Fruit fly (Drosophila melanogaster) whole organism, pupa: Measurements from ENCODE around the gene Naa80.
A peak's percentile ranks its signal among the peaks of the same experiment; 100 is the strongest.

Source experiments
- CG10348 ChIP-seq: fragments of 200-800 bp; sonication (Bioruptor generic); IDR thresholded peaks from 2 replicates; pipeline ENCODE4 v1.3.6; 2022; ENCODE audit warnings: missing biosample characterization, missing genetic modification characterization
- CG12605 ChIP-seq: fragments of 200-800 bp; sonication (Bioruptor generic); IDR thresholded peaks from 2 replicates; pipeline ENCODE4 v1.3.6; 2022; ENCODE audit warnings: missing biosample characterization, missing genetic modification characterization
- CG13204 ChIP-seq: fragments of 200-800 bp; sonication (Bioruptor generic); optimal IDR thresholded peaks from 2 replicates; lab custom pipeline; 2018; ENCODE audit warnings: missing biosample characterization, mild to moderate bottlenecking, missing genetic modification characterization, moderate library complexity
- CG14655 ChIP-seq: fragments of 200-800 bp; sonication (Bioruptor generic); optimal IDR thresholded peaks from 3 replicates; lab custom pipeline; 2017; ENCODE audit warnings: mild to moderate bottlenecking, missing biosample characterization, missing genetic modification reagents, missing genetic modification characterization
- CG15710 ChIP-seq: fragments of 200-800 bp; sonication (Bioruptor generic); optimal IDR thresholded peaks from 2 replicates; lab custom pipeline; 2018; ENCODE audit warnings: missing biosample characterization, mild to moderate bottlenecking, missing genetic modification characterization, moderate library complexity
- CG17806 ChIP-seq: fragments of 200-800 bp; sonication (Bioruptor generic); optimal IDR thresholded peaks from 2 replicates; lab custom pipeline; 2018; ENCODE audit warnings: missing biosample characterization, mild to moderate bottlenecking, missing genetic modification characterization, moderate library complexity
- CG32121 ChIP-seq: fragments of 200-800 bp; sonication (Bioruptor generic); IDR thresholded peaks from 2 replicates; pipeline ENCODE4 v1.3.6; 2022; ENCODE audit warnings: missing biosample characterization, missing genetic modification characterization
- CG34367 ChIP-seq: fragments of 200-800 bp; sonication (Bioruptor generic); optimal IDR thresholded peaks from 2 replicates; lab custom pipeline; 2018; ENCODE audit warnings: missing biosample characterization, mild to moderate bottlenecking, missing genetic modification characterization
- CG4496 ChIP-seq: fragments of 200-800 bp; sonication (Bioruptor generic); IDR thresholded peaks from 3 replicates; pipeline ENCODE4 v1.3.6; 2022; ENCODE audit warnings: missing biosample characterization, missing genetic modification characterization
- CG8159 ChIP-seq: fragments of 200-800 bp; sonication (Bioruptor generic); optimal IDR thresholded peaks from 3 replicates; lab custom pipeline; 2018; ENCODE audit warnings: missing biosample characterization, mild to moderate bottlenecking, missing genetic modification characterization, moderate library complexity
- CG8301 ChIP-seq: fragments of 200-800 bp; sonication (Bioruptor generic); optimal IDR thresholded peaks from 2 replicates; lab custom pipeline; 2018; ENCODE audit warnings: missing biosample characterization, mild to moderate bottlenecking, missing genetic modification characterization
- CG9948 ChIP-seq: fragments of 200-800 bp; sonication (Bioruptor generic); optimal IDR thresholded peaks from 2 replicates; lab custom pipeline; 2018; ENCODE audit warnings: missing biosample characterization, mild to moderate bottlenecking, missing genetic modification characterization, moderate library complexity
- D1 ChIP-seq: fragments of 200-800 bp; sonication (Bioruptor generic); optimal IDR thresholded peaks from 2 replicates; lab custom pipeline; 2018; ENCODE audit warnings: missing biosample characterization, mild to moderate bottlenecking, missing genetic modification characterization, moderate library complexity
- EcR ChIP-seq: fragments of 200-800 bp; sonication (Bioruptor generic); optimal IDR thresholded peaks from 3 replicates; lab custom pipeline; 2019; ENCODE audit warnings: missing biosample characterization, missing genetic modification characterization, mild to moderate bottlenecking, moderate library complexity, missing genetic modification reagents
- Ets98B ChIP-seq: fragments of 200-800 bp; sonication (Bioruptor generic); IDR thresholded peaks from 2 replicates; pipeline ENCODE4 v1.3.6; 2022; ENCODE audit warnings: missing biosample characterization, missing genetic modification characterization
- Pif1A ChIP-seq: fragments of 200-800 bp; sonication (Bioruptor generic); optimal IDR thresholded peaks from 3 replicates; lab custom pipeline; 2016; ENCODE audit warnings: missing biosample characterization, missing genetic modification characterization
- Pif1B ChIP-seq: fragments of 200-800 bp; sonication (Bioruptor generic); optimal IDR thresholded peaks from 3 replicates; lab custom pipeline; 2016; ENCODE audit warnings: missing biosample characterization, missing genetic modification characterization
- Snoo ChIP-seq: fragments of 200-800 bp; sonication (Bioruptor generic); optimal IDR thresholded peaks from 3 replicates; lab custom pipeline; 2017; ENCODE audit warnings: missing biosample characterization, mild to moderate bottlenecking, missing genetic modification characterization, inconsistent platforms
- fd96Ca ChIP-seq: fragments of 200-800 bp; sonication (Bioruptor generic); IDR thresholded peaks from 3 replicates; pipeline ENCODE4 v1.3.6; 2022; ENCODE audit warnings: missing biosample characterization, missing genetic modification characterization
- gl ChIP-seq: fragments of 200-800 bp; sonication (Bioruptor generic); optimal IDR thresholded peaks from 2 replicates; lab custom pipeline; 2018; ENCODE audit warnings: missing biosample characterization, mild to moderate bottlenecking, missing genetic modification characterization
- rn ChIP-seq: fragments of 200-800 bp; sonication (Bioruptor generic); IDR thresholded peaks from 2 replicates; pipeline ENCODE4 v1.3.6; 2022; ENCODE audit warnings: missing biosample characterization, missing genetic modification characterization

Naa80 gene

DNA sequence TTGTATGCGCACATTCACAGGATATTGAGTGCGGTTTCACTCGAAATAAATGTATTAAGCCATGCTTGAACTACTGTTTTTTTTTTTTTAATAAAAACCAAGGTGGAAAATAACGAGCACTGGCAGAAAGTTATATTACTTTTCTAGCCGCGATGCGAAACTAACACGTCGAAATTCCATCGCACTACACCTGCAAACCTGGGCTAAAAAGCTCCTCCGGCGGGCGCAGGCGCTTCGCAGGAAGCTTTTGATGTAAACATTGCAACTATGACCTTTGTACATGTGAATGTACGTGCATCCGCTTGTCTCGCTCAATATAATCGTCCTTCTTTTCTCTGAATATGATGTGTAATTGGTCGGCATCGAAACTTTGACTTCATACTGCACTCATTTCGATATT lies 27.8 kb upstream of the Naa80 start, which contains the start of gene side-VII:
side-VII (minus strand) TSS at position 187 of the 400 bp plus-strand sequence.
- TF ChIP-seq CG10348 (GFP tag; lab: Robert Waterston, UW): no peak
- no peak for TF ChIP-seq CG12605 (GFP tag; lab: Robert Waterston, UW)
- TF ChIP-seq EcR (GFP tag; lab: Kevin White, UChicago): no peak
- no peak for TF ChIP-seq rn (GFP tag; lab: Robert Waterston, UW)
- no peak for TF ChIP-seq CG14655
- no peak for TF ChIP-seq CG34367
- no peak for TF ChIP-seq CG15710 (tag; lab: Kevin White, UChicago)
- no peak for TF ChIP-seq CG17806 (tag; lab: Kevin White, UChicago)
- no peak for TF ChIP-seq CG9948 (tag; lab: Kevin White, UChicago)
- no peak for TF ChIP-seq CG8159
- TF ChIP-seq Pif1B: no peak
- TF ChIP-seq CG8301: no peak
- no peak for TF ChIP-seq CG4496 (GFP tag; lab: Robert Waterston, UW)
- TF ChIP-seq D1 (tag; lab: Kevin White, UChicago): no peak
- TF ChIP-seq CG13204 (GFP tag; lab: Kevin White, UChicago): no peak
- no peak for TF ChIP-seq CG32121 (GFP tag; lab: Robert Waterston, UW)
- TF ChIP-seq fd96Ca (GFP tag; lab: Robert Waterston, UW): no peak

DNA sequence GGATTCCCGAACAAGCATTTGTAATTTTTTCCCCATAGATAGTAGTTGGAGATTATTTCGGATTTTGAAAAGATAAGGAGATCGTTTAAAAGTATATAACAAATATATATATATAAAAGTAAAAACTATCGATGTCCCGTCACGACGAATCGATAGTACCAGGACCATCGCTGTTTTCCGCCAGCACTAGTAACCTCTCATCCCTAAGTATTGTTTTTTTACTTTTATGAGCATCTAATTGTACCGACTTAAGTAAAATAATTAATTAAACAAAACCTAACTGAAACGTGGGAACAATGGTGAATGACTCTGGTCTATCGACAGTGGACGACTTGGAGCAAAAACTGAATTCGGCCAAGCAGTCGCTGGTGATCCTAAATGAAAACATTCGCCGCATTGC lies 26.9 kb upstream of the Naa80 start, which contains the start of gene Pnn:
Pnn (plus strand) TSS at position 187 of the 400 bp plus-strand sequence.
- TF ChIP-seq rn (GFP tag; lab: Robert Waterston, UW) (no peak), CG32121 (GFP tag; lab: Robert Waterston, UW) (no peak), CG10348 (GFP tag; lab: Robert Waterston, UW) (no peak), CG14655 (no peak), CG8301 (no peak)

DNA sequence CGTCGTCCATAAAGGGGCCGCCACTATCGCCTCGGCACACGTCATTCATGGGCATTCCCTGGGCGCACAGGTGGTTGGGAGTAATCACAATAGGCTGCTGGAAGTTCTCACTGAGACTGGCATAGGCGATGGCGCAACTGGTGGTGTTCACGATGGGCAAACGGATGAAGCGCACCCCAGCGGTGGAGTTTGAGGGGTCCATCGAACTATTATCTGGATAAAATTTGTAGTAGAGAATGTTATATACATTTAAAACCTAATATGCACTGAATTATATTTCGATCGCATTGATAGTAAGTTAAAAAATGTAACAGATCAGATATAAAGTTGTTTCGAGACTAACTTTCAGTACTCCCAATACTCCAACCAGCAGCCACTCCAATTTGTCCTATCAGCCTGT lies 24.4 kb upstream of the Naa80 start, which contains the start of gene CG31415:
CG31415 (plus strand) TSS at position 301 of the 400 bp plus-strand sequence.
- no peak for TF ChIP-seq rn (GFP tag; lab: Robert Waterston, UW)
- no peak for TF ChIP-seq Pif1A (GFP tag; lab: Kevin White, UChicago)
- TF ChIP-seq CG15710 (tag; lab: Kevin White, UChicago): no peak
- TF ChIP-seq gl: no peak
- no peak for TF ChIP-seq CG10348 (GFP tag; lab: Robert Waterston, UW)
- TF ChIP-seq CG13204 (GFP tag; lab: Kevin White, UChicago): no peak
- TF ChIP-seq D1 (tag; lab: Kevin White, UChicago): no peak
- no peak for TF ChIP-seq CG12605 (GFP tag; lab: Robert Waterston, UW)
- no peak for TF ChIP-seq CG14655
- TF ChIP-seq CG9948 (tag; lab: Kevin White, UChicago): no peak
- no peak for TF ChIP-seq Pif1B
- TF ChIP-seq EcR (GFP tag; lab: Kevin White, UChicago): no peak
- TF ChIP-seq fd96Ca (GFP tag; lab: Robert Waterston, UW): no peak
- no peak for TF ChIP-seq CG8159
- no peak for TF ChIP-seq Ets98B (GFP tag; lab: Robert Waterston, UW)
- TF ChIP-seq Snoo (tag; lab: Kevin White, UChicago): no peak
- TF ChIP-seq CG8301: no peak
- TF ChIP-seq CG17806 (tag; lab: Kevin White, UChicago): no peak
- TF ChIP-seq CG4496 (GFP tag; lab: Robert Waterston, UW): no peak
- TF ChIP-seq CG32121 (GFP tag; lab: Robert Waterston, UW): no peak

DNA sequence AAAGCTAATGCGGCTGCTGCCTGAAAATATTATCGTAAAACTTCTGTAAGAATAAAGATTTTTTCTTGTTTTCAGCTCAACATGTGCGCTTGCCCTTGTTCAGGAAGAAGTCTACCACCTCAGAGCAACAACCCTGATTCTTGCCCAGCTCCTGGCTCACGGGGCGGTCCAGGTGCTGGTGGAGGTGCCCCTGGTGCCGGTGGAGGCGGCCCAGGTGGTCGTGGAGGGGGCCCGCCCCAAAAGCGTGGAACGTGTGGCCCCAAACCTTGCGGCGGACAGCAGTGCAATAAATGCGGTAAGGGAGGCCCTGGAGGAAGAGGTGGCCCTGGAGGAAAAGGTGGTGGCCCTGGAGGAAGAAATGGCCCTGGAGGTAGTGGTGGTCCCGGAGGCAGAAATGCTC lies 23.6 kb upstream of the Naa80 start:
- TF ChIP-seq gl: no peak
- no peak for TF ChIP-seq CG12605 (GFP tag; lab: Robert Waterston, UW)
- no peak for TF ChIP-seq CG9948 (tag; lab: Kevin White, UChicago)
- TF ChIP-seq CG17806 (tag; lab: Kevin White, UChicago): no peak
- no peak for TF ChIP-seq CG8301
- TF ChIP-seq rn (GFP tag; lab: Robert Waterston, UW): no peak

DNA sequence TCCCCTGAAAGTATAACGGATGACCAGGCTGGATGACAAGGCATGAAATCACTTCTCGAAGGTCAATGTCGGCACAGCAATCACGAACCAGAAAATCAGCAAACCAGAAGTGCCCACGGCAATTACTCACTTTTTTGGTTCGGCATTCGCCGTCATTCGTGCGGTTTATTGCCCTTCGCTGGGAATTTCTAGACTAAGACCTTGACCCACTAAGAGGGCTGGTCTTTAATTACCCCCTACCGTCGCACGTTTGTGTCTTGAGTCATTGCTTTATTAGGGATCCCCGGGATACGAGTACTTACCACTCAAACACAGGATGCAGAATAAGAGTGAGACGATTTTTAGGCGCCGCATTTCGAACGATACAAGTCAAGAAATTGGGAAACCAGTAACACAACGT lies 22.2 kb upstream of the Naa80 start:
- TF ChIP-seq EcR (GFP tag; lab: Kevin White, UChicago) (peak; percentile 76), CG14655 (no peak)

DNA sequence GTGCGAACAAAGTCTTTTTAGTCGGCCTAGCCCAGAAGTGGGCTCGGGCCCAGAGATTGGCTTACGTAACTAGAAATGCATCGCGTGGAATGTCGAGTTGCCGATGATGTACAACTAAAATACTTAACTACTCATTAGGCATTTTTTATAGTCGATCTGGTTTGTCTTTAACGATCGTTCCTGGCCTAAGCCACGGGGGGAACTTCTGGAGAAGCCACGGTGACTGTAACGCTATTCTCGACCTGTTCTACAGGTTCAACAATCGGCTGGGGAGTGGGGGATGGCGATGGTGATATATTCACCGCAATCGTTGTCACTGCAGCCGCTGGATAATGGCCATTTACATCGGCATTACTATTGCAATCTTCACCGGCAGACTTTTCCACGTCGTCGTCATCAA lies 21.4 kb upstream of the Naa80 start, which contains the start of gene CG34409:
CG34409 (minus strand) TSS at position 101 of the 400 bp plus-strand sequence.
- TF ChIP-seq CG32121 (GFP tag; lab: Robert Waterston, UW) (no peak), EcR (GFP tag; lab: Kevin White, UChicago) (peak; percentile 9)
- TF ChIP-seq, all 21 proteins: peak for 1

DNA sequence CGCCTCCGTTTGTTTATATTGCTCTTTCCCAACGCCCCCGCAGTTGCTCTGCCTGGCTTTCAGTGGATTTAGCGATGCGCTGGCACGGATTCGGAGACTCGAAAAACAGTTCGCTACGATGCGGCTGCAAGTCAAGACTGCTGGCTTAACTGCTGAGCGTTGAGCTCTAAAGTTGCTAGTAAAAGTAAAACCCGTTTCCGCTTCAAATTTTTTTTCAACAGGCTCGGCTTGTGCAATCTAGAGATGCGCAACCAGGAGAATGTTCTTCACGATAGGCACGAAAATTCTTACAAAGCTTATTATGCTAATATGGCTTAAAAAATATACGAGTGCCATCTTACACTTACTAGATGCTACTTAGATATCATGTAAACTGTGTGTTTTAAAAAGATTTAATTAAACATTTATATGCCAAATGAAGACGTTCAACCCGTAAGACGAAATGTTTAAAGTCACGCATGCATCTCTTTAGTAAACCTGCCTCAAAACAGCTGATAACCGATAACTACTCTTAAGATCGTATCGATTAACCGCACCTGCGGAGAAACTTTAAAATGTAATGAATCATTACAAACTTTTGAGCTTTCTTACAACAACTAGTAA lies 20.3 kb upstream of the Naa80 start, which contains the start of gene CG12948:
CG12948 (minus strand) TSS at position 473 of the 603 bp plus-strand sequence.
- TF ChIP-seq CG9948 (tag; lab: Kevin White, UChicago) (peak; percentile 24), CG8301 (no peak), CG4496 (GFP tag; lab: Robert Waterston, UW) (peak; percentile 47; the same call in 1 of the 3 replicates), Pif1B (no peak), CG15710 (tag; lab: Kevin White, UChicago) (peak; percentile 53), CG13204 (GFP tag; lab: Kevin White, UChicago) (no peak), fd96Ca (GFP tag; lab: Robert Waterston, UW) (peak; percentile 7; the same call in 1 of the 3 replicates), CG32121 (GFP tag; lab: Robert Waterston, UW) (peak; percentile 24; the same call in 1 of the 2 replicates), gl (peak; percentile 29), Snoo (tag; lab: Kevin White, UChicago) (peak; percentile 55), D1 (tag; lab: Kevin White, UChicago) (no peak), CG34367 (no peak), CG17806 (tag; lab: Kevin White, UChicago) (peak; percentile 23), EcR (GFP tag; lab: Kevin White, UChicago) (peak; percentile 51), CG12605 (GFP tag; lab: Robert Waterston, UW) (no peak), CG10348 (GFP tag; lab: Robert Waterston, UW) (no peak), Ets98B (GFP tag; lab: Robert Waterston, UW) (peak; percentile 35; the same call in 1 of the 2 replicates), CG14655 (no peak), CG8159 (no peak), rn (GFP tag; lab: Robert Waterston, UW) (no peak), Pif1A (GFP tag; lab: Kevin White, UChicago) (no peak)
